Worm (Caenorhabditis elegans) whole organism, dauer: Measurements from ENCODE around the gene srlf-35.

ENCODE experiments used
- unc-62 ChIP-seq: sonication (generic microtip); optimal IDR thresholded peaks from 2 replicates; lab custom pipeline; 2017; ENCODE audit warnings: missing biosample characterization, missing genetic modification reagents, missing genetic modification characterization

srlf-35 gene

DNA sequence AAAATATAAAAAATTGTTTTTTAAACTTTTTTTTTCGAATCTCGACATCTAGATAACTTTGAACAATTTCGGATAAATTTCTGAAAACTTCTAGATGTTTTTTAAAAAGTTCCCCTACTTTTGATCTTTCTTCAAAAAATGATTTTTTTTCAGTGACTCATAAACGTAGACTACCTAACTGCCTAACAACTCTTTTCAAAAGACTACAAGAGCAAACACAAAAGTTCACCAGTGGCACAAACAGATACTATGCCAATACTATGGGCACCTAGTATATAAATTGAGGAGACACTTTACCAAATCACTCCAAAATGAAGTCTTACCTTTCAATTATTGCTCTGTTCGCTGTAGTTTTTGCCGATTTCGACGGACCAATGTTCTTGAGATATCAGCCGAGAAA lies at the start of gene srlf-35:
Gene srlf-35, plus strand, starts transcription at position 301 of the 400 bp plus-strand sequence.
- no peak for TF ChIP-seq unc-62 (GFP tag; lab: Kevin White, UChicago)

DNA sequence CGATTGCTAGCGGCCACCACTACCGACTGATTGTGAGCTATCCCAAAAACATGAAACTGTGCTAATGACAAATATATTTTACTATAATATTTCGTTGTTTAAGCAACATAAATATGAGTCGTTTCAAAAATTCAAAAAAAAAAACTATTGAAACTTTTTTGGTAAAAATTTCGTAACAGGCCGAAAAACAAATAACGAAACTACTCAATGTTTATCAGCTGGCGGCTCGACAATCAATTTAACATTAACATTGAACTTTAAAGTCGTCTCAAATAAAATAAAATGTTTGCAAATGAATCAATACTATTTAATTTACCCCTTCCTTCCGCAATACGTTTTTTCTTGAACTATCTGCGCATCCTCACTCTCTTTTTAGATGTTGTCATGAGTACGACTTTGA lies 46.0 kb upstream of the srlf-35 start:
- no peak for TF ChIP-seq unc-62 (GFP tag; lab: Kevin White, UChicago)

ce11 chrV:459464-459863 lies 44.4 kb upstream of the srlf-35 start, which contains the start of gene nhr-203:
nhr-203 (plus strand) TSS chrV:459795.
- TF ChIP-seq unc-62 (GFP tag; lab: Kevin White, UChicago): no peak

DNA sequence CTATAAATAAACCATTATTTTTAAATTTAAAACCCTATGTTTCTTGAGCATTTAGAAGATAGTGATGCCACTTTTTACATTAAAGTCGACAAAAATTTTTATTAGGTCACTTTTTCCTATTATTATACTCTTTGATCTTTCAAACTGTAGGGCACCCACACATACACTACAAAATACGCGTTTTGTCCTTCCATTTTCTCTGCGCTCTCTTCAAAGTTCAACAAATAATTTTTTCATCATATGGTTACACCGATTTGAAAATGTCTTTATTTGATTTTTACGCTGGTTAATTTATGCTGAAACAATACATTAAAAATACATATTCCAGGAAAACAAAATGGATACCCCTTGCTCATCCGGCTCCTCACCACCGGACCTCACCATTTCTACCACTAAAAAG lies 41.6 kb upstream of the srlf-35 start, which contains the start of gene nhr-202:
Gene nhr-202, plus strand, starts transcription at position 326 of the 400 bp plus-strand sequence.
- no peak for TF ChIP-seq unc-62 (GFP tag; lab: Kevin White, UChicago)

DNA sequence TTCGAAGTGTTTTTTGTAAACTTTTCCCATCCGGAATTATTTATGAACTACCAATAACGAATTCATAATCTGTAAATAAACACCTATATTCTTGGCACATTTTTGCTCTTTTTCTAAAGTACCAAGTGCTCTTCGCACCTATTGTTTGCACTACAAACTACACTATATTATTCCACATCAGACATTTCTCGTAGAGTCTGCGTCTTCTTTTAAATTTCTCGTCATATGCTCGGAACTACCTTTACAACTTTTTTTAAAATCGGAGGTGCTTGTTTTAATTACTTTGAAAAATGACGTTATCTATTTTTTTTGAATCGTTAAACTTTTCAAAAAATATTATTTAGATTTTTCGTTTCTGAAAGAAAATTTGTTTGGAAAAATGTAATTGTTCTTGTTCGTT lies 39.0 kb upstream of the srlf-35 start, which contains the start of gene nhr-201:
Gene nhr-201, plus strand, starts transcription at position 29 of the 400 bp plus-strand sequence.
- no peak for TF ChIP-seq unc-62 (GFP tag; lab: Kevin White, UChicago)

DNA sequence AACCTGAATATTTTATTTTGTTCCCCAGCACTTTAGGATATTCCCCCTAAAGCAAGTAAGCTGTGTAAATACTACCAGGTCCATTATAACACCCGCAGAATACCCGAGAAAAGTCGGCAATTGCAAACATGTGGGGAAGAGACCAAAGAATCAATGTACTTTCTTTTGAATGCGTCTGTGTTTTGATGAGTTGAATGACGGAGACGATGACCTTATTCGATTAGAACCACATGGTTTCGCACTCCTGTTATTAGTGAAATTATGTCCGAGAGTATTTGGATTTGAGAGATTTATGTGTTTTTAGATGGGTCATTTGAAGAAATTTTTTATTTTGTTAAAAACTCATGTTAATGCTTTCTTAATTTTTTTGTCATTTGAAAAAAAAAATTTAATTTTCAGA lies 38.5 kb upstream of the srlf-35 start:
- no peak for TF ChIP-seq unc-62 (GFP tag; lab: Kevin White, UChicago)

- TF ChIP-seq unc-62 (GFP tag; lab: Kevin White, UChicago): no peak
Observed at ce11 chrV:467507-467906, 36.3 kb upstream of the srlf-35 start.

DNA sequence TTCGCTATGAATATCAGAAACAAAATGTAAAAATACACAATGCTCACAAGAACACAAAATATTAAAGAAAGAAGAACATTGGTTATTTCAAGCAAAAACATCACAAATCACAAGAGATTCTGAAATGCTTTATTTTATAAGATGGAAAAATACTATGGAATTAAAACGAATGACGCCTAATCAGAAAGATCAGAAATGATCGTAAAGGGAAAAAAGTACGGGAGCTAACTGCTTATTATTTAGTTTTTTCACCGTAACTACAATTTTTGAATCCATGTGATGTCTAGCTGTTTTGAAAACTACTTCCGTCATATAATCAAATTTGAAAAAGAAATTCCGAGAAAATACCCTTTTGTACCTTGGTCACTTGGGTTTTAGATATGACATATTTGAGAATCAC lies 35.4 kb upstream of the srlf-35 start, which contains the start of gene srbc-57:
Gene srbc-57, minus strand, starts transcription at position 101 of the 400 bp plus-strand sequence.
- TF ChIP-seq unc-62 (GFP tag; lab: Kevin White, UChicago): no peak

DNA sequence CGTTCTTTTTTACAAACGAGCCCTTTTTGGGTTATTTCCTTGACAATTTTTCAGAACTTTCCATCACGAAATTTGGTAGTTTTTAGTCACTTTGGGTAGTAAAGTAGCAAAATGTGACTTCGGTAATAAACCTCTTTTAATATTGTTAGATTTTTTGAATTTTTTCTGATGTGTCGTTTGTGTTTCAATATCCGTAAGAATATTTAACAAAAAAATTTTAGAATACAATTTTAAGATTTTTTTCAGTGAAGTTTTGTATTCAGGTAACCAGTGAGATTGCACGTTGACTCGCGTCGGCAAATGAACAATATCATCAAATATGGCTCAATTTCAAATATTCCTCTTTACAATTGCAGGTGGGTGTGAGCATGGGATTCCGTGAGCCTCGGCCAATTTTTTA lies 31.2 kb upstream of the srlf-35 start, which contains the start of gene srt-31:
Gene srt-31, plus strand, starts transcription at position 301 of the 400 bp plus-strand sequence.
- no peak for TF ChIP-seq unc-62 (GFP tag; lab: Kevin White, UChicago)

DNA sequence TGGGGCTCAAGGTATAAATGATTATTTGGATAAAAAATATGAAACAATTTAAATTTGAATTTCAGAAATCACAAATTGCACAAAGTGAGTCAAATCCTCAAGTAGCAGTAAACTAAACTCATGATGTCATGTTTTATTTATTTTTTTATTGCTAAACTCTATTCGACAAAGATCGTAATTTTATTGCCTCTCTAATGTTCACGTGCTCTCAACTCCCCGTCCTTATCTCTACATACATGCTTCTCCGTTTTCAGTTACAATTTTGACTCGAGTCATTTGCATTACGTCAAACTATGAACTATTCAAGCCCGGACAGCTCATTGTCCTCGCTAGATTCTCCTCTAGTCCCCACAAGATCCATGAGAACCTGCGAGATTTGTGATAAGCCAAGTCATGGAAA lies 29.3 kb upstream of the srlf-35 start, which contains the start of gene nhr-99:
Gene nhr-99, plus strand, starts transcription at position 263 of the 400 bp plus-strand sequence.
- TF ChIP-seq unc-62 (GFP tag; lab: Kevin White, UChicago): no peak

DNA sequence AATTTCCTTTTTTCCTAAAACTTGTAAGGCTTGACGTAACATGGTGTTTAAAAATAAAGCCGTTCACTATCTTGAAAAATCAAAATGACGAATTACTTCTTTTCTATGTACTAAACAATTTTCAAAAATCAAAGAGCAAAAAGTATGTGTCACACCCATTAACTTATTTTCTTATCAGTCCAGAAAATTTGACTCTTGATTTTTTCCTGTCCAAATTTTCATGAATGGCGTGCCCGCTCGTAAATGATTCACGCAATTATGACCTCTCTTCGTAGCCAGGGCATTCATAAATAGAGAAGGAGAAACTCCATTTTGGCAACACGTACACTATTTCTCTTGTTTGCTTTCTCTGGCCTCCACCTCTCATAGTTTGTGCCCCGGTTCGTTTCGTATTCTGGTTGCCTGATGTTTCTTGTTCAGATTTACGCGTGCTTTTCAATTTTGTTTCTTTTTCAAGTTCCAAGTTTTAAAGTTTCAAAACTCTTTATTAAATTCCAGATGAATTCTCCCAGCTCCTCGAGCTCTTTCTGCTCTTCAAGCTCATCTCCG lies 26.1 kb upstream of the srlf-35 start, which contains the start of gene nhr-55:
Gene nhr-55, plus strand, starts transcription at position 499 of the 549 bp plus-strand sequence.
- no peak for TF ChIP-seq unc-62 (GFP tag; lab: Kevin White, UChicago)

ce11 chrV:479046-479445 lies 24.8 kb upstream of the srlf-35 start:
- TF ChIP-seq unc-62 (GFP tag; lab: Kevin White, UChicago): no peak

- TF ChIP-seq unc-62 (GFP tag; lab: Kevin White, UChicago): no peak
Observed at ce11 chrV:482860-483259, 21.0 kb upstream of the srlf-35 start.

DNA sequence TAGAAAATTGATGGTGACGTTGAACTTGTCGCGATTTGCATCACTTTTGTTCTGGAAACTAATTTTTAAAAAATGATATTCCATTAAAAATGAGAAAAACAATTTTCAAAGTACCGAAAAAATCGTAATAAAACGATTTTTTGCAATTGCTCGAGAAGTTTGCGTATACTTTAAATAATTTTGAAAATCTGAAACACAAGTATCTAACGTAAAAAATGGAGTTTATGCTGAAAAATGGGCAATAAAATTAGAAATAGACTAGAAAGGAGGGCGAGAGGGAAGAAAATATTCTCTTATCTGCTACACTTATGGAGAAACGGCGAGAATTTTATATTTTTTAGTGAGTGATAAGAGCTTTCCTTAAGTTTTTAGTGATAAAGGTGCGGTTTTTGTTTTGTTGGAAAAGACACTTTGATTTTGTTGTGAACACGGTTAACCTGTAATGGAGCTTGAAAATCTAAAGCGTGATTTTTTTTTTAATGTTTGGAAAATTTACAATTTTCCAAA lies 20.5 kb upstream of the srlf-35 start, which contains the start of gene nhr-130:
Gene nhr-130, minus strand, starts transcription at position 51 of the 507 bp plus-strand sequence.
- TF ChIP-seq unc-62 (GFP tag; lab: Kevin White, UChicago): no peak

ce11 chrV:484285-484890 lies 19.4 kb upstream of the srlf-35 start, which contains the start of gene nhr-212:
nhr-212 (plus strand) TSS chrV:484857.
- TF ChIP-seq unc-62 (GFP tag; lab: Kevin White, UChicago): no peak

ce11 chrV:486684-487083 lies 17.1 kb upstream of the srlf-35 start, which contains the start of gene nhr-211:
nhr-211 (plus strand) TSS chrV:486984.
- no peak for TF ChIP-seq unc-62 (GFP tag; lab: Kevin White, UChicago)
